Comparison of ENCODE assay signal across 3 worm cellular contexts in the genomic region with DNA sequence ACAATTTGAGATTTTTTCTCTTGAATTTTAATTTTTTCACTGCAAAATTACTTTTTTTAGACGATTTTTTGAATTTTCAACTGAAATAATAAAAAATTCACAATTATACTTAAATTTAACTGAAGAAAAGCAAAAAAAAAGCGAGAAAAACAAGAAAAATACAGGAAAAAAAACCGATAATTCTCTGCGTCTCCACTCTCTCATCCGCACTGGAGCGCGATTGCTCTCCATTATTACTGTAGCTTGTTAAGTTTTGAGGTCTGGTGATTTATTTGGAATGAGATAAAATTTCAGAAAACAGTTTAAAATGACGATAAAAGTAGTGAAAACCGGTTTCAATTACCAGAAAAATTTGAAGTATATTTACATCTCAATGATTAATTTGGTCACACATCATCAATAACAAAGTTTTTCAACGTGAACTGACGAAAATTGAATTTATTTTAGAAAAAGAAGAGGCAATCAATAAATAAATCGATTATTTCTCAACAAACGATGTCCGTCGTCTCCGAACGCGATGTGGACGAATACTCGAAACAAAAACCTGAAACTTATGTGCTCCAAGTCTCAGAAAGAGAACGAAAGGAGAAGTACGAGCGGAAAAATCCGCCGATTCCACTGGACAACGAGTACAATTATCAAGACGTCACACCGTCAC.
TF ChIP-seq lines count a peak whose summit lies in the region.

TSS of gene Y53F4B.19 (plus strand) at position 157 of the 658 bp plus-strand sequence.

TF ChIP-seq in whole organism, L4 larva, 104 proteins besides CTCF, POLR2A, EP300 and RAD21:
- TF ChIP-seq nhr-42 (GFP tag; IDR thresholded peaks at IDR 0.05; lab: Robert Waterston, UW) (no peak), jun-1 (tag; optimal IDR thresholded peaks at IDR 0.05; lab: Kevin White, UChicago) (no peak), D1046.2 (GFP tag; IDR thresholded peaks at IDR 0.05; lab: Robert Waterston, UW) (no peak), tag-97 (GFP tag; IDR thresholded peaks at IDR 0.05; lab: Robert Waterston, UW) (no peak), lin-38 (GFP tag; IDR thresholded peaks at IDR 0.05; lab: Robert Waterston, UW) (peak; percentile 93), ceh-20 (GFP tag; IDR thresholded peaks at IDR 0.05; lab: Robert Waterston, UW) (no peak), hlh-30 (tag; optimal IDR thresholded peaks at IDR 0.05; lab: Kevin White, UChicago; ENCODE audit: insufficient read depth) (no peak), nhr-28 (tag; optimal IDR thresholded peaks at IDR 0.05; lab: Kevin White, UChicago) (no peak), nhr-111 (GFP tag; optimal IDR thresholded peaks at IDR 0.05; lab: Kevin White, UChicago) (no peak), aha-1 (tag; lab: Kevin White, UChicago) (peak; percentile 86), ztf-11 (tag; optimal IDR thresholded peaks at IDR 0.05; lab: Kevin White, UChicago) (no peak), gei-8 (GFP tag; optimal IDR thresholded peaks at IDR 0.05; lab: Kevin White, UChicago) (no peak), unc-130 (GFP tag; optimal IDR thresholded peaks at IDR 0.05; lab: Kevin White, UChicago) (peak; percentile 44), saeg-2 (GFP tag; IDR thresholded peaks at IDR 0.05; lab: Robert Waterston, UW) (no peak), daf-12 (tag; optimal IDR thresholded peaks at IDR 0.05; lab: Kevin White, UChicago) (no peak), unc-62 (GFP tag; optimal IDR thresholded peaks at IDR 0.05 in 1 of 2; lab: Kevin White, UChicago) (peak in 1 of 2 experiments; percentile 96), unc-62 (tag; optimal IDR thresholded peaks at IDR 0.05; lab: Kevin White, UChicago) (no peak), Y48G9A.11 (GFP tag; IDR thresholded peaks at IDR 0.05; lab: Robert Waterston, UW) (no peak), dmd-6 (GFP tag; IDR thresholded peaks at IDR 0.05; lab: Robert Waterston, UW) (no peak), nhr-76 (tag; optimal IDR thresholded peaks at IDR 0.05; lab: Kevin White, UChicago) (no peak), ctbp-1 (GFP tag; IDR thresholded peaks at IDR 0.05; lab: Robert Waterston, UW) (no peak), nhr-102 (tag; optimal IDR thresholded peaks at IDR 0.05; lab: Kevin White, UChicago) (no peak), daf-19 (GFP tag; conservative IDR thresholded peaks at IDR 0.05; lab: Robert Waterston, UW) (no peak), zip-11 (GFP tag; IDR thresholded peaks at IDR 0.05; lab: Robert Waterston, UW) (no peak), ZK337.2 (GFP tag; IDR thresholded peaks at IDR 0.05; lab: Robert Waterston, UW) (no peak), spr-1 (tag; optimal IDR thresholded peaks at IDR 0.05; lab: Kevin White, UChicago) (no peak), nhr-237 (tag; optimal IDR thresholded peaks at IDR 0.05; lab: Kevin White, UChicago) (no peak)

TF ChIP-seq in whole organism, mixed stage, embryonic, 35 proteins besides CTCF, POLR2A, EP300 and RAD21:
- TF ChIP-seq blmp-1 (tag; optimal IDR thresholded peaks at IDR 0.05; lab: Kevin White, UChicago) = no peak
- TF ChIP-seq lsy-2 (tag; optimal IDR thresholded peaks at IDR 0.05; lab: Kevin White, UChicago) = peak; percentile 79
- no peak for TF ChIP-seq tbx-8 (GFP tag; optimal IDR thresholded peaks at IDR 0.05; lab: Kevin White, UChicago)
- no peak for TF ChIP-seq sptf-1 (tag; optimal IDR thresholded peaks at IDR 0.05; lab: Kevin White, UChicago)
- peak; percentile 95 for TF ChIP-seq ceh-39 (tag; optimal IDR thresholded peaks at IDR 0.05; lab: Kevin White, UChicago)

TF ChIP-seq in whole organism, young adult, 124 proteins besides CTCF, POLR2A, EP300 and RAD21 (continues in another document):
- TF ChIP-seq rpc-1 (optimal IDR thresholded peaks at IDR 0.05; lab: Kevin White, UChicago) (no peak), rpc-1 (tag; optimal IDR thresholded peaks at IDR 0.05; lab: Kevin White, UChicago) (no peak), sea-2 (GFP tag; IDR thresholded peaks at IDR 0.05; lab: Robert Waterston, UW) (no peak), gei-17 (GFP tag; optimal IDR thresholded peaks at IDR 0.05; lab: Kevin White, UChicago) (no peak), die-1 (tag; optimal IDR thresholded peaks at IDR 0.05; lab: Kevin White, UChicago) (no peak), mcd-1 (GFP tag; IDR thresholded peaks at IDR 0.05; lab: Robert Waterston, UW) (peak; percentile 90), ztf-3 (GFP tag; optimal IDR thresholded peaks at IDR 0.05; lab: Kevin White, UChicago) (no peak), cebp-1 (GFP tag; IDR thresholded peaks at IDR 0.05; lab: Robert Waterston, UW) (no peak), cebp-1 (tag; optimal IDR thresholded peaks at IDR 0.05; lab: Kevin White, UChicago) (no peak), C17E4.6 (GFP tag; IDR thresholded peaks at IDR 0.05; lab: Robert Waterston, UW) (no peak), egl-44 (GFP tag; IDR thresholded peaks at IDR 0.05; lab: Robert Waterston, UW) (no peak), nfya-1 (tag; optimal IDR thresholded peaks at IDR 0.05; lab: Kevin White, UChicago; ENCODE audit: borderline replicate concordance, insufficient read depth) (no peak), lin-35 (GFP tag; optimal IDR thresholded peaks at IDR 0.05; lab: Kevin White, UChicago) (no peak), atf-7 (tag; optimal IDR thresholded peaks at IDR 0.05; lab: Kevin White, UChicago) (no peak), nhr-80 (tag; optimal IDR thresholded peaks at IDR 0.05; lab: Kevin White, UChicago) (no peak), nhr-27 (tag; optimal IDR thresholded peaks at IDR 0.05; lab: Kevin White, UChicago) (no peak), bed-2 (GFP tag; IDR thresholded peaks at IDR 0.05; lab: Robert Waterston, UW) (no peak), nfyb-1 (GFP tag; IDR thresholded peaks at IDR 0.05; lab: Robert Waterston, UW) (no peak), nfya-2 (GFP tag; IDR thresholded peaks at IDR 0.05; lab: Robert Waterston, UW) (no peak), ceh-79 (tag; optimal IDR thresholded peaks at IDR 0.05; lab: Kevin White, UChicago) (no peak), Y67H2A.10 (GFP tag; conservative IDR thresholded peaks at IDR 0.05; lab: Robert Waterston, UW) (no peak), zim-3 (tag; optimal IDR thresholded peaks at IDR 0.05; lab: Kevin White, UChicago) (no peak), B0019.2 (GFP tag; conservative IDR thresholded peaks at IDR 0.05; lab: Robert Waterston, UW) (0 out of 2 replicates have a peak, but pooled peaks have one; percentile 39), pha-4 (tag; optimal IDR thresholded peaks at IDR 0.05; lab: Kevin White, UChicago) (no peak), ets-4 (GFP tag; optimal IDR thresholded peaks at IDR 0.05; lab: Kevin White, UChicago) (no peak), ztf-25 (GFP tag; IDR thresholded peaks at IDR 0.05; lab: Robert Waterston, UW) (no peak), F49E8.2 (tag; optimal IDR thresholded peaks at IDR 0.05; lab: Kevin White, UChicago; ENCODE audit: insufficient read depth) (peak; percentile 63), lin-54 (GFP tag; optimal IDR thresholded peaks at IDR 0.05; lab: Kevin White, UChicago) (peak; percentile 61), T26A5.8 (tag; optimal IDR thresholded peaks at IDR 0.05; lab: Kevin White, UChicago) (no peak), ztf-18 (tag; optimal IDR thresholded peaks at IDR 0.05; lab: Kevin White, UChicago) (no peak), hmg-20 (GFP tag; IDR thresholded peaks at IDR 0.05; lab: Robert Waterston, UW) (no peak), dpff-1 (tag; optimal IDR thresholded peaks at IDR 0.05; lab: Kevin White, UChicago) (no peak), ceh-100 (GFP tag; IDR thresholded peaks at IDR 0.05; lab: Robert Waterston, UW) (no peak), nhr-90 (tag; optimal IDR thresholded peaks at IDR 0.05; lab: Kevin White, UChicago) (no peak), Y56A3A.18 (GFP tag; IDR thresholded peaks at IDR 0.05; lab: Robert Waterston, UW) (no peak), Y53G8AR.9 (GFP tag; conservative IDR thresholded peaks at IDR 0.05; lab: Robert Waterston, UW) (no peak), mxl-1 (tag; optimal IDR thresholded peaks at IDR 0.05; lab: Kevin White, UChicago) (no peak), Y95B8A.8 (GFP tag; IDR thresholded peaks at IDR 0.05; lab: Robert Waterston, UW) (no peak), attf-5 (GFP tag; optimal IDR thresholded peaks at IDR 0.05; lab: Kevin White, UChicago) (no peak), athp-1 (tag; optimal IDR thresholded peaks at IDR 0.05; lab: Kevin White, UChicago) (no peak), F37B4.10 (GFP tag; IDR thresholded peaks at IDR 0.05; lab: Robert Waterston, UW) (no peak), madf-8 (GFP tag; conservative IDR thresholded peaks at IDR 0.05; lab: Robert Waterston, UW) (peak; percentile 97), K12H6.12 (tag; optimal IDR thresholded peaks at IDR 0.05; lab: Kevin White, UChicago) (no peak), bed-1 (GFP tag; IDR thresholded peaks at IDR 0.05; lab: Robert Waterston, UW) (no peak), ZK185.1 (tag; optimal IDR thresholded peaks at IDR 0.05; lab: Kevin White, UChicago; ENCODE audit: poor library complexity, severe bottlenecking) (no peak), F22D6.2 (tag; optimal IDR thresholded peaks at IDR 0.05; lab: Kevin White, UChicago) (no peak), F33H1.4 (GFP tag; IDR thresholded peaks at IDR 0.05; lab: Robert Waterston, UW) (peak; percentile 64), repo-1 (tag; optimal IDR thresholded peaks at IDR 0.05; lab: Kevin White, UChicago) (no peak), K11D2.4 (GFP tag; IDR thresholded peaks at IDR 0.05; lab: Robert Waterston, UW) (no peak), rcor-1 (GFP tag; IDR thresholded peaks at IDR 0.05; lab: Robert Waterston, UW) (peak; percentile 62; the same call in 1 of the 2 replicates), B0261.1 (tag; optimal IDR thresholded peaks at IDR 0.05; lab: Kevin White, UChicago) (no peak), akir-1 (GFP tag; optimal IDR thresholded peaks at IDR 0.05; lab: Kevin White, UChicago) (no peak), F39B2.1 (GFP tag; IDR thresholded peaks at IDR 0.05; lab: Robert Waterston, UW) (no peak), aptf-3 (GFP tag; IDR thresholded peaks at IDR 0.05; lab: Robert Waterston, UW) (no peak), him-1 (tag; optimal IDR thresholded peaks at IDR 0.05; lab: Kevin White, UChicago) (peak; percentile 18), ekl-4 (GFP tag; IDR thresholded peaks at IDR 0.05; lab: Robert Waterston, UW) (no peak), egrh-3 (GFP tag; IDR thresholded peaks at IDR 0.05; lab: Robert Waterston, UW) (no peak), sdz-38 (tag; optimal IDR thresholded peaks at IDR 0.05; lab: Kevin White, UChicago) (no peak), unc-62 (GFP tag; optimal IDR thresholded peaks at IDR 0.05; lab: Kevin White, UChicago) (no peak), lsl-1 (GFP tag; optimal IDR thresholded peaks at IDR 0.05; lab: Kevin White, UChicago) (peak; percentile 93), hlh-12 (tag; optimal IDR thresholded peaks at IDR 0.05; lab: Kevin White, UChicago) (no peak)

Comparison
In these comparisons a context has a peak if more than half of its experiments do, and no peak if none do; other contexts are left out.
1. Of the 7 proteins assayed by ChIP-seq in both whole organism, young adult and whole organism, L4 larva: peak only in whole organism, young adult: F49E8.2, dpl-1 and snpc-4; only in whole organism, L4 larva: unc-130; in both: none; in neither: 2; mixed calls (peak in some experiments, not most) for 1.